Worm (Caenorhabditis elegans) whole organism, late embryonic: ENCODE data around the gene rgs-3.

Source experiments
- ama-1 ChIP-seq: fragments of 150-350 bp; optimal IDR thresholded peaks from 2 replicates; lab custom pipeline; 2014
- ceh-45 ChIP-seq: fragments of 200-800 bp; sonication (Bioruptor generic); IDR thresholded peaks from 2 replicates; pipeline ENCODE4 v1.3.6; 2022; ENCODE audit warnings: missing genetic modification reagents, missing genetic modification characterization, missing compliant biosample characterization
- madf-2 ChIP-seq: sonication (generic microtip); optimal IDR thresholded peaks from 2 replicates; lab custom pipeline; 2017; ENCODE audit warnings: missing genetic modification characterization, missing compliant biosample characterization
- pha-2 ChIP-seq: sonication (generic microtip); optimal IDR thresholded peaks from 2 replicates; lab custom pipeline; 2017; ENCODE audit warnings: mild to moderate bottlenecking, missing genetic modification characterization, missing compliant biosample characterization

- TF ChIP-seq pha-2 (tag; lab: Kevin White, UChicago) = no peak
- no peak for TF ChIP-seq ama-1 (lab: Kevin White, UChicago)
- no peak for TF ChIP-seq madf-2 (tag; lab: Kevin White, UChicago)
- TF ChIP-seq ceh-45 (GFP tag; lab: Robert Waterston, UW) = no peak
Measured at ce11 chrII:6103986-6104385, 4.4 kb downstream of the rgs-3 start.
